Fruit fly (Drosophila melanogaster): ENCODE results near the gene Jhbp14.

dm6 chr2L:13244759-13245308, 8.5 kb downstream of the Jhbp14 start:
- TF ChIP-seq CG3032 (tag; optimal IDR thresholded peaks at IDR 0.05): no peak
- no peak for TF ChIP-seq CG6163 (GFP tag; IDR thresholded peaks at IDR 0.05)
- TF ChIP-seq CG8632 (GFP tag; optimal IDR thresholded peaks at IDR 0.05): no peak
- TF ChIP-seq Gug (GFP tag; IDR thresholded peaks at IDR 0.05): no peak
- no peak for TF ChIP-seq Sox15 (GFP tag; optimal IDR thresholded peaks at IDR 0.05)
- TF ChIP-seq CG4318 (GFP tag; optimal IDR thresholded peaks at IDR 0.05): no peak
- TF ChIP-seq CG7368 (GFP tag; optimal IDR thresholded peaks at IDR 0.05): no peak
- no peak for TF ChIP-seq eg (GFP tag; IDR thresholded peaks at IDR 0.05)
- TF ChIP-seq CG1621 (tag; optimal IDR thresholded peaks at IDR 0.05): no peak
- TF ChIP-seq Hr4 (GFP tag; optimal IDR thresholded peaks at IDR 0.05): no peak

Measured in whole organism, prepupa.